In genomic region chrX:17417505-17418004, ce11 we compare ENCODE assay signal across 4 worm cellular contexts.
A peak's percentile ranks its signal among the peaks of the same experiment; 100 is the strongest.
TF ChIP-seq lines count a peak whose summit lies in the region.

No protein-coding gene starts in this region.

TF ChIP-seq in whole organism, L1 larva, 84 proteins besides CTCF, POLR2A, EP300 and RAD21:
- TF ChIP-seq ztf-11 (tag; optimal IDR thresholded peaks at IDR 0.05; lab: Kevin White, UChicago) (no peak), nhr-85 (tag; lab: Kevin White, UChicago) (peak; percentile 54), nhr-19 (GFP tag; conservative IDR thresholded peaks at IDR 0.05; lab: Robert Waterston, UW) (no peak), nhr-77 (tag; optimal IDR thresholded peaks at IDR 0.05; lab: Kevin White, UChicago) (no peak), nhr-71 (tag; optimal IDR thresholded peaks at IDR 0.05; lab: Kevin White, UChicago) (peak; percentile 14), lin-14 (GFP tag; optimal IDR thresholded peaks at IDR 0.05; lab: Kevin White, UChicago) (peak; percentile 8), elt-3 (tag; optimal IDR thresholded peaks at IDR 0.05; lab: Kevin White, UChicago) (peak in 1 of 6 experiments; percentile 51), efl-1 (optimal IDR thresholded peaks at IDR 0.05; lab: Kevin White, UChicago) (no peak), efl-1 (GFP tag; optimal IDR thresholded peaks at IDR 0.05 in 1 of 2; lab: Kevin White, UChicago) (peak in 1 of 2 experiments; percentile 68)

TF ChIP-seq in whole organism, L2 larva, 48 proteins besides CTCF, POLR2A, EP300 and RAD21:
- TF ChIP-seq mdl-1 (tag; optimal IDR thresholded peaks at IDR 0.05; lab: Kevin White, UChicago) (no peak), sma-9 (GFP tag; optimal IDR thresholded peaks at IDR 0.05; lab: Kevin White, UChicago) (peak; percentile 64), sma-9 (tag; optimal IDR thresholded peaks at IDR 0.05; lab: Kevin White, UChicago) (no peak), nhr-21 (tag; optimal IDR thresholded peaks at IDR 0.05; lab: Kevin White, UChicago) (peak; percentile 56), lin-39 (tag; optimal IDR thresholded peaks at IDR 0.05; lab: Kevin White, UChicago) (no peak), alr-1 (tag; optimal IDR thresholded peaks at IDR 0.05; lab: Kevin White, UChicago) (no peak), elt-3 (tag; optimal IDR thresholded peaks at IDR 0.05; lab: Kevin White, UChicago) (no peak), unc-55 (GFP tag; optimal IDR thresholded peaks at IDR 0.05; lab: Kevin White, UChicago) (no peak)
TF ChIP-seq in whole organism, L2 larva: peak in this region for 2.

TF ChIP-seq in whole organism, L3 larva, 47 proteins besides CTCF, POLR2A, EP300 and RAD21:
- TF ChIP-seq nfya-1 (tag; optimal IDR thresholded peaks at IDR 0.05; lab: Kevin White, UChicago; ENCODE audit: insufficient read depth) = no peak
- no peak for TF ChIP-seq egl-27 (tag; optimal IDR thresholded peaks at IDR 0.05; lab: Kevin White, UChicago)
- TF ChIP-seq nhr-25 (tag; optimal IDR thresholded peaks at IDR 0.05; lab: Kevin White, UChicago) = peak; percentile 2
- TF ChIP-seq fkh-10 (GFP tag; optimal IDR thresholded peaks at IDR 0.05; lab: Kevin White, UChicago) = no peak
- TF ChIP-seq ceh-9 (tag; optimal IDR thresholded peaks at IDR 0.05; lab: Kevin White, UChicago) = no peak
- no peak for TF ChIP-seq nhr-43 (tag; optimal IDR thresholded peaks at IDR 0.05; lab: Kevin White, UChicago; ENCODE audit: poor library complexity, severe bottlenecking)
- no peak for TF ChIP-seq elt-3 (tag; optimal IDR thresholded peaks at IDR 0.05; lab: Kevin White, UChicago)
- TF ChIP-seq daf-12 (tag; optimal IDR thresholded peaks at IDR 0.05; lab: Kevin White, UChicago) = no peak

TF ChIP-seq in whole organism, L4 larva, 104 proteins besides CTCF, POLR2A, EP300 and RAD21:
- TF ChIP-seq aha-1 (tag; lab: Kevin White, UChicago) (peak; percentile 17), nhr-28 (tag; optimal IDR thresholded peaks at IDR 0.05; lab: Kevin White, UChicago) (peak; percentile 16), attf-4 (tag; optimal IDR thresholded peaks at IDR 0.05; lab: Kevin White, UChicago) (no peak), lin-15B (tag; optimal IDR thresholded peaks at IDR 0.05; lab: Kevin White, UChicago) (no peak), hlh-30 (tag; optimal IDR thresholded peaks at IDR 0.05; lab: Kevin White, UChicago; ENCODE audit: insufficient read depth) (peak; percentile 16), lin-29 (GFP tag; IDR thresholded peaks at IDR 0.05; lab: Robert Waterston, UW) (no peak), T26A8.4 (GFP tag; IDR thresholded peaks at IDR 0.05; lab: Robert Waterston, UW) (no peak)

Comparison
In these comparisons a context has a peak if more than half of its experiments do, and no peak if none do; other contexts are left out.
1. Of the 29 proteins assayed by ChIP-seq in both whole organism, L4 larva and whole organism, L1 larva: peak only in whole organism, L4 larva: aha-1 and nhr-28; only in whole organism, L1 larva: none; in both: none; in neither: 27.